Fruit fly (Drosophila melanogaster) whole organism, larva: ENCODE results near the gene pie.

Experiments
- noc ChIP-seq: fragments of 200-800 bp; sonication (Bioruptor generic); optimal IDR thresholded peaks from 3 replicates; lab custom pipeline; 2019; ENCODE audit warnings: missing biosample characterization, mild to moderate bottlenecking, missing genetic modification characterization, moderate library complexity

The pie gene

dm6 chr2L:10387869-10388726 lies 34.5 kb downstream of the pie start, which contains the start of gene da:
da (plus strand) TSS chr2L:10388105.
- peak; percentile 31 for TF ChIP-seq noc (tag; lab: Kevin White, UChicago)

dm6 chr2L:10386824-10387223 lies 35.8 kb downstream of the pie start:
- TF ChIP-seq noc (tag; lab: Kevin White, UChicago), result no peak

dm6 chr2L:10386208-10386805 lies 36.3 kb downstream of the pie start, which contains the start of the genes Cdk1 and mRpS7:
Cdk1 (minus strand) TSS chr2L:10386262.
mRpS7 (plus strand) TSS chr2L:10386662.
- TF ChIP-seq noc (tag; lab: Kevin White, UChicago), result peak; percentile 53

- peak; percentile 97 for TF ChIP-seq noc (tag; lab: Kevin White, UChicago)
Observed at dm6 chr2L:10381890-10382450, 40.6 kb downstream of the pie start, which contains the start of gene CG5096. CG5096 (plus strand) TSS chr2L:10382263.

- no peak for TF ChIP-seq noc (tag; lab: Kevin White, UChicago)
Observed at dm6 chr2L:10379865-10380264, 42.7 kb downstream of the pie start, which contains the start of gene gny. gny (plus strand) TSS chr2L:10380103.

dm6 chr2L:10378631-10379030 lies 43.9 kb downstream of the pie start:
- TF ChIP-seq noc (tag; lab: Kevin White, UChicago), result no peak

dm6 chr2L:10376276-10376675 lies 46.3 kb downstream of the pie start:
- TF ChIP-seq noc (tag; lab: Kevin White, UChicago), result no peak

- TF ChIP-seq noc (tag; lab: Kevin White, UChicago), result peak; percentile 11
Observed at dm6 chr2L:10375464-10376236, 46.9 kb downstream of the pie start, which contains the start of the genes CG33303 and dpr19. CG33303 (minus strand) TSS chr2L:10375757. dpr19 (plus strand) TSS chr2L:10376168.

- no peak for TF ChIP-seq noc (tag; lab: Kevin White, UChicago)
Observed at dm6 chr2L:10373605-10374269, 48.8 kb downstream of the pie start, which contains the start of gene rho-5. rho-5 (minus strand) TSS chr2L:10373900.

- no peak for TF ChIP-seq noc (tag; lab: Kevin White, UChicago)
Observed at dm6 chr2L:10372297-10372696, 50.3 kb downstream of the pie start.
